Fruit fly (Drosophila melanogaster) whole organism, pupa: ENCODE results near the gene CG43373.
A peak's percentile ranks its signal among the peaks of the same experiment; 100 is the strongest.

ENCODE experiments used
- CG10348 ChIP-seq: fragments of 200-800 bp; sonication (Bioruptor generic); IDR thresholded peaks from 2 replicates; pipeline ENCODE4 v1.3.6; 2022; ENCODE audit warnings: missing biosample characterization, missing genetic modification characterization
- CG12605 ChIP-seq: fragments of 200-800 bp; sonication (Bioruptor generic); IDR thresholded peaks from 2 replicates; pipeline ENCODE4 v1.3.6; 2022; ENCODE audit warnings: missing biosample characterization, missing genetic modification characterization
- CG13204 ChIP-seq: fragments of 200-800 bp; sonication (Bioruptor generic); optimal IDR thresholded peaks from 2 replicates; lab custom pipeline; 2018; ENCODE audit warnings: missing biosample characterization, mild to moderate bottlenecking, missing genetic modification characterization, moderate library complexity
- CG14655 ChIP-seq: fragments of 200-800 bp; sonication (Bioruptor generic); optimal IDR thresholded peaks from 3 replicates; lab custom pipeline; 2017; ENCODE audit warnings: mild to moderate bottlenecking, missing biosample characterization, missing genetic modification reagents, missing genetic modification characterization
- CG15710 ChIP-seq: fragments of 200-800 bp; sonication (Bioruptor generic); optimal IDR thresholded peaks from 2 replicates; lab custom pipeline; 2018; ENCODE audit warnings: missing biosample characterization, mild to moderate bottlenecking, missing genetic modification characterization, moderate library complexity
- CG17806 ChIP-seq: fragments of 200-800 bp; sonication (Bioruptor generic); optimal IDR thresholded peaks from 2 replicates; lab custom pipeline; 2018; ENCODE audit warnings: missing biosample characterization, mild to moderate bottlenecking, missing genetic modification characterization, moderate library complexity
- CG32121 ChIP-seq: fragments of 200-800 bp; sonication (Bioruptor generic); IDR thresholded peaks from 2 replicates; pipeline ENCODE4 v1.3.6; 2022; ENCODE audit warnings: missing biosample characterization, missing genetic modification characterization
- CG34367 ChIP-seq: fragments of 200-800 bp; sonication (Bioruptor generic); optimal IDR thresholded peaks from 2 replicates; lab custom pipeline; 2018; ENCODE audit warnings: missing biosample characterization, mild to moderate bottlenecking, missing genetic modification characterization
- CG4496 ChIP-seq: fragments of 200-800 bp; sonication (Bioruptor generic); IDR thresholded peaks from 3 replicates; pipeline ENCODE4 v1.3.6; 2022; ENCODE audit warnings: missing biosample characterization, missing genetic modification characterization
- CG8159 ChIP-seq: fragments of 200-800 bp; sonication (Bioruptor generic); optimal IDR thresholded peaks from 3 replicates; lab custom pipeline; 2018; ENCODE audit warnings: missing biosample characterization, mild to moderate bottlenecking, missing genetic modification characterization, moderate library complexity
- CG8301 ChIP-seq: fragments of 200-800 bp; sonication (Bioruptor generic); optimal IDR thresholded peaks from 2 replicates; lab custom pipeline; 2018; ENCODE audit warnings: missing biosample characterization, mild to moderate bottlenecking, missing genetic modification characterization
- CG9948 ChIP-seq: fragments of 200-800 bp; sonication (Bioruptor generic); optimal IDR thresholded peaks from 2 replicates; lab custom pipeline; 2018; ENCODE audit warnings: missing biosample characterization, mild to moderate bottlenecking, missing genetic modification characterization, moderate library complexity
- D1 ChIP-seq: fragments of 200-800 bp; sonication (Bioruptor generic); optimal IDR thresholded peaks from 2 replicates; lab custom pipeline; 2018; ENCODE audit warnings: missing biosample characterization, mild to moderate bottlenecking, missing genetic modification characterization, moderate library complexity
- EcR ChIP-seq: fragments of 200-800 bp; sonication (Bioruptor generic); optimal IDR thresholded peaks from 3 replicates; lab custom pipeline; 2019; ENCODE audit warnings: missing biosample characterization, missing genetic modification characterization, mild to moderate bottlenecking, moderate library complexity, missing genetic modification reagents
- Ets98B ChIP-seq: fragments of 200-800 bp; sonication (Bioruptor generic); IDR thresholded peaks from 2 replicates; pipeline ENCODE4 v1.3.6; 2022; ENCODE audit warnings: missing biosample characterization, missing genetic modification characterization
- Pif1A ChIP-seq: fragments of 200-800 bp; sonication (Bioruptor generic); optimal IDR thresholded peaks from 3 replicates; lab custom pipeline; 2016; ENCODE audit warnings: missing biosample characterization, missing genetic modification characterization
- Pif1B ChIP-seq: fragments of 200-800 bp; sonication (Bioruptor generic); optimal IDR thresholded peaks from 3 replicates; lab custom pipeline; 2016; ENCODE audit warnings: missing biosample characterization, missing genetic modification characterization
- Snoo ChIP-seq: fragments of 200-800 bp; sonication (Bioruptor generic); optimal IDR thresholded peaks from 3 replicates; lab custom pipeline; 2017; ENCODE audit warnings: missing biosample characterization, mild to moderate bottlenecking, missing genetic modification characterization, inconsistent platforms
- fd96Ca ChIP-seq: fragments of 200-800 bp; sonication (Bioruptor generic); IDR thresholded peaks from 3 replicates; pipeline ENCODE4 v1.3.6; 2022; ENCODE audit warnings: missing biosample characterization, missing genetic modification characterization
- gl ChIP-seq: fragments of 200-800 bp; sonication (Bioruptor generic); optimal IDR thresholded peaks from 2 replicates; lab custom pipeline; 2018; ENCODE audit warnings: missing biosample characterization, mild to moderate bottlenecking, missing genetic modification characterization
- rn ChIP-seq: fragments of 200-800 bp; sonication (Bioruptor generic); IDR thresholded peaks from 2 replicates; pipeline ENCODE4 v1.3.6; 2022; ENCODE audit warnings: missing biosample characterization, missing genetic modification characterization

Gene CG43373

DNA sequence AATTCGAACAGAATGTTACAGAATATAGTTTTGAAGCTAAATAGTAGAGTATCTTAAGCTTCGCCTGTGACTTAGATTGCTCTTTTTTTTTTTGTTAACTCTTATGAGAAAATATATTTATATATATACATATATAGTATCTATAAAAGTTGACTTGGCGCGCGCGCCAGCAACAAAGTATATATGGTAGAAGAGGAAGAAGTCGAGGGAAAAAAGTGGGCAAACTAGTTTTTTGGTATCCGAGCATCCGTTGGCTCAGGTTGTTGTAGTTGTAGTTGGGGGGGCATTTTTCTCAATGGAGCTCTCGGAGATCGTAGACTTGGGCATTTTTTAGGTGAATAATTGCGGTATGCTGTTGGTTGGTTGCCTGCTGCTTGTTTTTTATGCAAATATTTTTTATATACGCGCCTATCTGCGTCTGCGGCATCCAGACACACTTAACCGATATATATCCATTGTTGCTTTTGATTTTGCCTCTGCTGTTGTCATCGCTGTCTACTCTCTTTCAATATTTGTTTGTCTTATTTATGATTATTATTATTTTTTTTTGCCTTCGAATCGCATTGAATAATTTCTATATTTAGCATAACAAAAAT lies 64.5 kb downstream of the CG43373 start:
- TF ChIP-seq CG34367 (no peak), EcR (GFP tag; lab: Kevin White, UChicago) (peak; percentile 12), CG4496 (GFP tag; lab: Robert Waterston, UW) (0 out of 3 replicates have a peak, but pooled peaks have one; percentile 27), D1 (tag; lab: Kevin White, UChicago) (peak; percentile 14)

dm6 chr3L:16477730-16478129 lies 65.4 kb downstream of the CG43373 start:
- no peak for TF ChIP-seq Pif1B
- TF ChIP-seq CG32121 = no peak
- TF ChIP-seq CG34367 = no peak
- no peak for TF ChIP-seq CG9948 (tag; lab: Kevin White, UChicago)

- TF ChIP-seq CG12605 (GFP tag; lab: Robert Waterston, UW) = peak; percentile 47
- no peak for TF ChIP-seq EcR (GFP tag; lab: Kevin White, UChicago)
- TF ChIP-seq rn (GFP tag; lab: Robert Waterston, UW) = no peak
- TF ChIP-seq CG9948 (tag; lab: Kevin White, UChicago) = no peak
- peak; percentile 20; the same call in 2 of the 3 replicates for TF ChIP-seq CG4496 (GFP tag; lab: Robert Waterston, UW)
- TF ChIP-seq Snoo (tag; lab: Kevin White, UChicago) = no peak
- no peak for TF ChIP-seq CG8159
- no peak for TF ChIP-seq CG15710 (tag; lab: Kevin White, UChicago)
- TF ChIP-seq, all 21 proteins: peak for 2
Measured at dm6 chr3L:16477134-16477702, 66.0 kb downstream of the CG43373 start.

dm6 chr3L:16476709-16477119 lies 66.5 kb downstream of the CG43373 start:
- no peak for TF ChIP-seq fd96Ca (GFP tag; lab: Robert Waterston, UW)
- peak; percentile 87 for TF ChIP-seq CG17806
- TF ChIP-seq gl (tag; lab: Kevin White, UChicago) = peak; percentile 36
- TF ChIP-seq CG4496 (GFP tag; lab: Robert Waterston, UW) = 0 out of 3 replicates have a peak, but pooled peaks have one; percentile 31
- peak; percentile 92 for TF ChIP-seq CG9948 (tag; lab: Kevin White, UChicago)
- peak; percentile 93 for TF ChIP-seq CG15710 (tag; lab: Kevin White, UChicago)
- peak; percentile 46; the same call in 1 of the 2 replicates for TF ChIP-seq CG32121
- TF ChIP-seq CG12605 (GFP tag; lab: Robert Waterston, UW) = no peak
- peak; percentile 93 for TF ChIP-seq D1 (tag; lab: Kevin White, UChicago)
- TF ChIP-seq CG8301 (tag; lab: Kevin White, UChicago) = peak; percentile 85
- no peak for TF ChIP-seq Ets98B (GFP tag; lab: Robert Waterston, UW)
- no peak for TF ChIP-seq CG10348 (GFP tag; lab: Robert Waterston, UW)
- peak; percentile 59 for TF ChIP-seq CG13204 (GFP tag; lab: Kevin White, UChicago)
- TF ChIP-seq Pif1A (GFP tag; lab: Kevin White, UChicago) = peak; percentile 34
- peak; percentile 1 for TF ChIP-seq EcR (GFP tag; lab: Kevin White, UChicago)
- TF ChIP-seq CG8159 = peak; percentile 94
- TF ChIP-seq Pif1B = peak; percentile 68
- TF ChIP-seq rn (GFP tag; lab: Robert Waterston, UW) = no peak
- peak; percentile 91 for TF ChIP-seq CG14655 (GFP tag; lab: Kevin White, UChicago)
- peak; percentile 83 for TF ChIP-seq CG34367
- TF ChIP-seq Snoo (tag; lab: Kevin White, UChicago) = peak; percentile 67

DNA sequence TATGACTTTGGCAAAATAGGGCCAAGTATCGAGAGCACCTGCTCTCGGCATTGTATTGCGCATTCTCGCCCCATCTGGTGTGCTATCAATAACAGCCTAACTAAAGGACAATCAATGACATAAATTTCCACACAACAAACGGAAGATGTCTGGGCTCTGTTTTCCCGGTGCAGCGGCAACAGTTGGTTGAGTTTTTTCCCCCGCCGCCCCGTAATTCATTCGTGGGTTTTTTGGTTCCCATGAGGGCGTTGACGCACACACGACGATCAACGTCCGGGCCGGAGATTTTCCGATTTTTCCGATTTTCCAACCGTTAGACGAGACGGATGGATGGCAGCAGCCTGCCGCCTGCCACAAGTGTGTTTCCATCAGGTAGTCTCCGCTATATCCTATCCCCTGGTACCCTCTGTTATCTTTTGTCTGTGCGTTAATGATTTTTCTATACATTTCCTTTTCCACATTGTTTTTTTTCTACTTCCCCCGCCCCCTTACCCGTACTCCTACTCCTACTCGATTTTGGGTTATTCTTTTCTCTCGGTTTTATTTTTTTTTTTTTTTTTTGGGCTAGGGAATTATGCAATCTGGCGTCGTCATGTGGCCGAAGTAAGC lies 67.5 kb downstream of the CG43373 start:
- TF ChIP-seq CG8301 (tag; lab: Kevin White, UChicago) (no peak), Pif1B (no peak), CG13204 (GFP tag; lab: Kevin White, UChicago) (no peak), CG12605 (GFP tag; lab: Robert Waterston, UW) (no peak), CG14655 (GFP tag; lab: Kevin White, UChicago) (no peak), Pif1A (GFP tag; lab: Kevin White, UChicago) (no peak), CG9948 (tag; lab: Kevin White, UChicago) (no peak), EcR (GFP tag; lab: Kevin White, UChicago) (no peak), CG10348 (GFP tag; lab: Robert Waterston, UW) (no peak), Snoo (tag; lab: Kevin White, UChicago) (no peak), CG15710 (tag; lab: Kevin White, UChicago) (no peak), CG34367 (no peak), rn (GFP tag; lab: Robert Waterston, UW) (no peak), fd96Ca (GFP tag; lab: Robert Waterston, UW) (no peak), CG4496 (GFP tag; lab: Robert Waterston, UW) (no peak), gl (tag; lab: Kevin White, UChicago) (no peak), CG32121 (no peak)

DNA sequence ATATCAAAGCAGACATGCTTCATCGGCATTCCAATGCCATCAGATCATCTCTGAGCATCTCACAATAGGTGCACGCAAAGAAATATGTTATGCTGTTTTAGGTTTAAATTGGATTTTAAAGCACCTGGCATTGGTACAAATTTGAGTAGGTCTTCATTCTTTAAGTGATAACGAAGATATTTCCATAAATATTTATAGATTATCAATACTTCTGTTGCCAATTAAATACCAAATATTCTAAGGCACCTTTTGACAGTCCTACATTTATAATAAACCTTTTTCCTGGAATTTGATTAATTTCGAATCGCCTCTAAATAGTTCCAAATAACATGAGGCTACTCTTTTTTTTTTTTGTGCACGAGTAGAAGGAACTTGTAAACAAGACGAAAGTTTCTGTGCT lies 69.0 kb downstream of the CG43373 start:
- TF ChIP-seq CG9948 (tag; lab: Kevin White, UChicago) (no peak), CG17806 (no peak), fd96Ca (GFP tag; lab: Robert Waterston, UW) (no peak), D1 (tag; lab: Kevin White, UChicago) (no peak), rn (GFP tag; lab: Robert Waterston, UW) (no peak), CG13204 (GFP tag; lab: Kevin White, UChicago) (no peak)
